Worm (Caenorhabditis elegans): ENCODE measurements around the gene snt-6.

Gene snt-6

ce11 chrII:791828-792227, 41.8 kb upstream of the snt-6 start, which contains the start of gene F46F5.1:
Gene F46F5.1, minus strand, starts transcription at chrII:791928.
- TF ChIP-seq pqm-1 (tag; optimal IDR thresholded peaks at IDR 0.05), result no peak
- TF ChIP-seq hlh-6 (tag; optimal IDR thresholded peaks at IDR 0.05), result no peak
- TF ChIP-seq lim-6 (tag; optimal IDR thresholded peaks at IDR 0.05), result no peak
- no peak for TF ChIP-seq ttx-3 (tag; optimal IDR thresholded peaks at IDR 0.05)
- no peak for TF ChIP-seq syd-9 (tag; optimal IDR thresholded peaks at IDR 0.05)
- TF ChIP-seq pha-2 (tag; optimal IDR thresholded peaks at IDR 0.05), result no peak
- TF ChIP-seq rnt-1 (tag; optimal IDR thresholded peaks at IDR 0.05), result no peak
- TF ChIP-seq tbx-7 (tag; optimal IDR thresholded peaks at IDR 0.05), result no peak
- TF ChIP-seq madf-2 (tag; optimal IDR thresholded peaks at IDR 0.05), result no peak
- no peak for TF ChIP-seq ceh-48 (tag; optimal IDR thresholded peaks at IDR 0.05)
- no peak for TF ChIP-seq ceh-6 (GFP tag; optimal IDR thresholded peaks at IDR 0.05)
- TF ChIP-seq ceh-24 (tag; optimal IDR thresholded peaks at IDR 0.05), result no peak
- no peak for TF ChIP-seq ceh-14 (tag; optimal IDR thresholded peaks at IDR 0.05)
- TF ChIP-seq ceh-34 (tag; optimal IDR thresholded peaks at IDR 0.05), result no peak
- no peak for TF ChIP-seq npax-4 (tag; optimal IDR thresholded peaks at IDR 0.05)
- TF ChIP-seq ceh-9 (tag; optimal IDR thresholded peaks at IDR 0.05), result no peak
- TF ChIP-seq ref-2 (tag; optimal IDR thresholded peaks at IDR 0.05), result no peak
- TF ChIP-seq ceh-45 (GFP tag; IDR thresholded peaks at IDR 0.05), result no peak

ce11 chrII:788139-788538, 38.1 kb upstream of the snt-6 start, which contains the start of gene F46F5.15:
Gene F46F5.15, plus strand, starts transcription at chrII:788439.
- no peak for TF ChIP-seq ama-1 (optimal IDR thresholded peaks at IDR 0.05)

- TF ChIP-seq hlh-13 (GFP tag; optimal IDR thresholded peaks at IDR 0.05) (no peak), rnt-1 (tag; optimal IDR thresholded peaks at IDR 0.05) (no peak), pha-4 (tag; optimal IDR thresholded peaks at IDR 0.05) (no peak), ceh-18 (tag; optimal IDR thresholded peaks at IDR 0.05) (no peak), nfya-1 (tag; optimal IDR thresholded peaks at IDR 0.05) (no peak), T23F11.4 (GFP tag; optimal IDR thresholded peaks at IDR 0.05) (no peak), tbx-2 (tag; optimal IDR thresholded peaks at IDR 0.05) (no peak), ceh-2 (tag; optimal IDR thresholded peaks at IDR 0.05) (no peak), unc-55 (GFP tag; optimal IDR thresholded peaks at IDR 0.05) (no peak), fkh-10 (GFP tag; optimal IDR thresholded peaks at IDR 0.05) (no peak), fax-1 (tag; optimal IDR thresholded peaks at IDR 0.05) (no peak), ceh-24 (tag; optimal IDR thresholded peaks at IDR 0.05) (no peak), F13H6.1 (tag; optimal IDR thresholded peaks at IDR 0.05) (no peak), pax-1 (tag; optimal IDR thresholded peaks at IDR 0.05) (no peak), ref-2 (tag; optimal IDR thresholded peaks at IDR 0.05) (no peak), pros-1 (tag; optimal IDR thresholded peaks at IDR 0.05) (no peak)
Observed at ce11 chrII:786938-787337, 36.9 kb upstream of the snt-6 start, which contains the start of gene F46F5.16. Gene F46F5.16, plus strand, starts transcription at chrII:787238.

- TF ChIP-seq hlh-6 (tag; optimal IDR thresholded peaks at IDR 0.05), result no peak
- no peak for TF ChIP-seq ceh-30 (tag; optimal IDR thresholded peaks at IDR 0.05)
- no peak for TF ChIP-seq ttx-3 (tag; optimal IDR thresholded peaks at IDR 0.05)
- no peak for TF ChIP-seq nfya-1 (tag; optimal IDR thresholded peaks at IDR 0.05)
- TF ChIP-seq ceh-9 (tag; optimal IDR thresholded peaks at IDR 0.05), result no peak
- no peak for TF ChIP-seq elt-4 (tag; optimal IDR thresholded peaks at IDR 0.05)
- no peak for TF ChIP-seq pag-3 (tag; optimal IDR thresholded peaks at IDR 0.05; ENCODE audit: borderline replicate concordance)
- TF ChIP-seq ceh-24 (tag; optimal IDR thresholded peaks at IDR 0.05), result no peak
- TF ChIP-seq pat-9 (tag; optimal IDR thresholded peaks at IDR 0.05), result no peak
- no peak for TF ChIP-seq ets-4 (tag; optimal IDR thresholded peaks at IDR 0.05)
- no peak for TF ChIP-seq pha-4 (tag; optimal IDR thresholded peaks at IDR 0.05)
- no peak for TF ChIP-seq ceh-22 (tag; optimal IDR thresholded peaks at IDR 0.05)
- no peak for TF ChIP-seq ceh-48 (tag; optimal IDR thresholded peaks at IDR 0.05)
- TF ChIP-seq sdc-2 (tag; optimal IDR thresholded peaks at IDR 0.05), result no peak
- no peak for TF ChIP-seq ceh-19 (GFP tag; optimal IDR thresholded peaks at IDR 0.05)
- TF ChIP-seq lin-11 (tag; optimal IDR thresholded peaks at IDR 0.05), result no peak
- no peak for TF ChIP-seq ceh-31 (tag; optimal IDR thresholded peaks at IDR 0.05)
- no peak for TF ChIP-seq sox-4 (tag; optimal IDR thresholded peaks at IDR 0.05)
- TF ChIP-seq hlh-30 (tag; optimal IDR thresholded peaks at IDR 0.05; ENCODE audit: insufficient read depth), result no peak
- no peak for TF ChIP-seq ceh-34 (tag; optimal IDR thresholded peaks at IDR 0.05)
Observed at ce11 chrII:783532-783931, 33.5 kb upstream of the snt-6 start, which contains the start of gene Y39F10A.6. Gene Y39F10A.6, minus strand, starts transcription at chrII:783632.

All from whole organism, late embryonic.